Worm (Caenorhabditis elegans) whole organism, late embryonic: ENCODE results near the gene str-86.

Experiments
- ama-1 ChIP-seq: fragments of 150-350 bp; optimal IDR thresholded peaks from 2 replicates; lab custom pipeline; 2014
- ceh-9 ChIP-seq: sonication (generic microtip); optimal IDR thresholded peaks from 2 replicates; lab custom pipeline; 2016; ENCODE audit warnings: mild to moderate bottlenecking, missing genetic modification characterization, inconsistent platforms, missing compliant biosample characterization
- fkh-10 ChIP-seq: fragments of 150-350 bp; optimal IDR thresholded peaks from 2 replicates; lab custom pipeline; 2014; ENCODE audit warnings: missing biosample characterization, missing genetic modification reagents, missing genetic modification characterization
- gmeb-2 ChIP-seq: sonication (generic microtip); optimal IDR thresholded peaks from 2 replicates; lab custom pipeline; 2016; ENCODE audit warnings: missing genetic modification characterization, inconsistent platforms, missing compliant biosample characterization
- hlh-13 ChIP-seq: fragments of 200-800 bp; sonication (Bioruptor generic); optimal IDR thresholded peaks from 2 replicates; lab custom pipeline; 2018; ENCODE audit warnings: mild to moderate bottlenecking, missing genetic modification characterization, missing compliant biosample characterization
- lim-6 ChIP-seq: sonication (generic microtip); optimal IDR thresholded peaks from 2 replicates; lab custom pipeline; 2016; ENCODE audit warnings: missing genetic modification characterization, missing compliant biosample characterization
- lin-11 ChIP-seq: fragments of 200-800 bp; sonication (Bioruptor generic); optimal IDR thresholded peaks from 2 replicates; lab custom pipeline; 2018; ENCODE audit warnings: mild to moderate bottlenecking, missing genetic modification characterization, missing compliant biosample characterization
- pha-4 ChIP-seq: fragments of 150-350 bp; optimal IDR thresholded peaks from 2 replicates; lab custom pipeline; 2018; ENCODE audit warnings: missing biosample characterization, missing genetic modification reagents, missing genetic modification characterization
- pqm-1 ChIP-seq: sonication (generic microtip); optimal IDR thresholded peaks from 2 replicates; lab custom pipeline; 2016; ENCODE audit warnings: missing genetic modification characterization, missing compliant biosample characterization
- unc-55 ChIP-seq: sonication (generic microtip); optimal IDR thresholded peaks from 2 replicates; lab custom pipeline; 2017; ENCODE audit warnings: missing biosample characterization, missing genetic modification reagents, missing genetic modification characterization
- unc-86 ChIP-seq: sonication (generic microtip); optimal IDR thresholded peaks from 2 replicates; lab custom pipeline; 2016; ENCODE audit warnings: missing genetic modification characterization, missing compliant biosample characterization

DNA sequence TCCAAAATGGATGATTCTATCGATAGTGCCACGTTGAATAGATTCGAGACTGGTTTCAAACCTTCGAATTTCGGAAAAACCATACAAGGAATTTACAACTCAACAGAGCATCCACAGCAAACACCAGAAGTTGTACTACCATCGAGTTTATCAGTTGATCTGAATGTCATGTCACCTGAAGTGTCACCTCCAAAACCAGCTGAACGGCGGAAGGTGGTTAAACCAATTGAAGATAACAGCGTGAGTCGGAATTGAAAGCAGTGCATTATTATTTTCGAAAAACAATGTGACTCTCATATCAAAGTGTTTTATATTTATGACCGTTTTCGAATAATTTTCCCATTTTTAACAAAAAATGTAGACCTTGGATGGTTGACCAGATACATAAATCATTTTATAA lies 34.5 kb downstream of the str-86 start:
- TF ChIP-seq pha-4 (tag; lab: Kevin White, UChicago): no peak
- no peak for TF ChIP-seq lim-6 (tag; lab: Kevin White, UChicago)
- no peak for TF ChIP-seq unc-55
- no peak for TF ChIP-seq pqm-1 (tag; lab: Kevin White, UChicago)
- no peak for TF ChIP-seq unc-86 (tag; lab: Kevin White, UChicago)
- TF ChIP-seq fkh-10 (GFP tag; lab: Kevin White, UChicago): no peak
- TF ChIP-seq lin-11: no peak
- TF ChIP-seq gmeb-2 (tag; lab: Kevin White, UChicago): no peak
- no peak for TF ChIP-seq hlh-13
- no peak for TF ChIP-seq ceh-9 (tag; lab: Kevin White, UChicago)
- no peak for TF ChIP-seq ama-1 (lab: Kevin White, UChicago)
